Worm (Caenorhabditis elegans) whole organism, young adult: ENCODE data around the gene Y51H4A.941.

Experiments
- B0035.1 ChIP-seq: sonication (generic microtip); optimal IDR thresholded peaks from 2 replicates; lab custom pipeline; 2016; ENCODE audit warnings: missing genetic modification characterization, mild to moderate bottlenecking, missing compliant biosample characterization, missing genotype, missing genetic modification reagents
- B0336.3 ChIP-seq: fragments of 200-800 bp; sonication (Bioruptor generic); IDR thresholded peaks from 2 replicates; pipeline ENCODE4 v1.3.6; 2022; ENCODE audit warnings: missing genetic modification characterization, missing compliant biosample characterization
- D2030.7 ChIP-seq: fragments of 200-800 bp; sonication (Bioruptor generic); IDR thresholded peaks from 2 replicates; pipeline ENCODE4 v1.3.6; 2022; ENCODE audit warnings: missing genetic modification reagents, missing genetic modification characterization, missing compliant biosample characterization
- F23B12.7 ChIP-seq: sonication (generic microtip); optimal IDR thresholded peaks from 2 replicates; lab custom pipeline; 2017; ENCODE audit warnings: missing genetic modification characterization, mild to moderate bottlenecking, missing compliant biosample characterization, antibody characterized with exemption, moderate library complexity; ENCODE audit not compliant: insufficient read depth
- F33H1.4 ChIP-seq: fragments of 200-800 bp; sonication (Bioruptor generic); IDR thresholded peaks from 2 replicates; pipeline ENCODE4 v1.3.6; 2022; ENCODE audit warnings: missing genetic modification reagents, missing genetic modification characterization, missing compliant biosample characterization
- K11D2.4 ChIP-seq: fragments of 200-800 bp; sonication (Bioruptor generic); IDR thresholded peaks from 2 replicates; pipeline ENCODE4 v1.3.6; 2022; ENCODE audit warnings: missing genetic modification reagents, missing genetic modification characterization, missing compliant biosample characterization
- Y56A3A.18 ChIP-seq: fragments of 200-800 bp; sonication (Bioruptor generic); IDR thresholded peaks from 2 replicates; pipeline ENCODE4 v1.3.6; 2022; ENCODE audit warnings: missing genetic modification reagents, missing genetic modification characterization, missing compliant biosample characterization
- akir-1 ChIP-seq: fragments of 200-800 bp; sonication (Bioruptor generic); optimal IDR thresholded peaks from 2 replicates; lab custom pipeline; 2018; ENCODE audit warnings: mild to moderate bottlenecking, missing genetic modification characterization, moderate library complexity, missing compliant biosample characterization
- ama-1 ChIP-seq, 3 experiments: fragments of 150-350 bp in 1 of 3; sonication (generic microtip) in 2 of 3; optimal IDR thresholded peaks; 2 replicates each; lab custom pipeline; 2014 to 2018; ENCODE audit warnings: missing biosample characterization in 2 of 3, missing genetic modification characterization in 2 of 3, missing genetic modification reagents in 2 of 3
- attf-3 ChIP-seq: fragments of 200-800 bp; sonication (Bioruptor generic); conservative IDR thresholded peaks from 2 replicates; pipeline ENCODE4 v1.3.6; 2022; ENCODE audit warnings: missing genetic modification reagents, missing genetic modification characterization, missing compliant biosample characterization
- attf-5 ChIP-seq: fragments of 200-800 bp; sonication (Bioruptor generic); optimal IDR thresholded peaks from 2 replicates; lab custom pipeline; 2018; ENCODE audit warnings: mild to moderate bottlenecking, missing genetic modification characterization, missing compliant biosample characterization
- attf-6 ChIP-seq: fragments of 200-800 bp; sonication (Bioruptor generic); IDR thresholded peaks from 2 replicates; pipeline ENCODE4 v1.3.6; 2022; ENCODE audit warnings: missing genetic modification reagents, missing genetic modification characterization, missing compliant biosample characterization
- bed-1 ChIP-seq: fragments of 200-800 bp; sonication (Bioruptor generic); IDR thresholded peaks from 2 replicates; pipeline ENCODE4 v1.3.6; 2022; ENCODE audit warnings: missing genetic modification reagents, missing genetic modification characterization, missing compliant biosample characterization
- cebp-1 ChIP-seq, 2 experiments: fragments of 200-800 bp in 1 of 2; sonication (Bioruptor generic) in 1 of 2; sonication (generic microtip) in 1 of 2; IDR thresholded peaks in 1 of 2; optimal IDR thresholded peaks in 1 of 2; 2 replicates each; pipeline versions ENCODE4 v1.3.6 to Lab custom; 2017 to 2022; ENCODE audit warnings: missing compliant biosample characterization in 2 of 2, missing genetic modification characterization in 2 of 2, mild to moderate bottlenecking in 1 of 2, missing genetic modification reagents in 1 of 2, moderate library complexity in 1 of 2
- ceh-91 ChIP-seq: fragments of 200-800 bp; sonication (Bioruptor generic); IDR thresholded peaks from 2 replicates; pipeline ENCODE4 v1.3.6; 2022; ENCODE audit warnings: missing genetic modification reagents, missing genetic modification characterization, missing compliant biosample characterization
- die-1 ChIP-seq: sonication (generic microtip); optimal IDR thresholded peaks from 2 replicates; lab custom pipeline; 2016; ENCODE audit warnings: missing genotype, mild to moderate bottlenecking, missing genetic modification characterization, missing compliant biosample characterization
- fkh-3 ChIP-seq: sonication (generic microtip); optimal IDR thresholded peaks from 2 replicates; lab custom pipeline; 2016; ENCODE audit warnings: mild to moderate bottlenecking, missing genetic modification characterization, missing compliant biosample characterization
- hlh-12 ChIP-seq: sonication (generic microtip); optimal IDR thresholded peaks from 2 replicates; lab custom pipeline; 2016; ENCODE audit warnings: missing genetic modification characterization, missing compliant biosample characterization
- hlh-26 ChIP-seq: fragments of 200-800 bp; sonication (Bioruptor generic); conservative IDR thresholded peaks from 2 replicates; pipeline ENCODE4 v1.3.6; 2022; ENCODE audit warnings: missing genetic modification reagents, missing genetic modification characterization, missing compliant biosample characterization
- hmg-20 ChIP-seq: fragments of 200-800 bp; sonication (Bioruptor generic); IDR thresholded peaks from 2 replicates; pipeline ENCODE4 v1.3.6; 2022; ENCODE audit warnings: missing genetic modification reagents, missing genetic modification characterization, missing compliant biosample characterization
- lag-1 ChIP-seq: fragments of 200-800 bp; sonication (Bioruptor generic); IDR thresholded peaks from 2 replicates; pipeline ENCODE4 v1.3.6; 2022; ENCODE audit warnings: missing genetic modification reagents, missing genetic modification characterization, missing compliant biosample characterization
- let-607 ChIP-seq, 2 experiments: fragments of 200-800 bp in 1 of 2; sonication (Bioruptor generic) in 1 of 2; sonication (generic microtip) in 1 of 2; optimal IDR thresholded peaks; 2 replicates each; lab custom pipeline; 2016 to 2018; ENCODE audit warnings: mild to moderate bottlenecking in 2 of 2, missing compliant biosample characterization in 2 of 2, missing genetic modification characterization in 2 of 2, moderate library complexity in 2 of 2, missing genotype in 1 of 2
- lin-26 ChIP-seq: fragments of 200-800 bp; sonication (Bioruptor generic); IDR thresholded peaks from 2 replicates; pipeline ENCODE4 v1.3.6; 2022; ENCODE audit warnings: missing genetic modification reagents, missing genetic modification characterization, missing compliant biosample characterization
- lin-35 ChIP-seq, 3 experiments: fragments of 150-350 bp in 2 of 3; sonication (generic microtip) in 1 of 3; optimal IDR thresholded peaks; 2 replicates each; lab custom pipeline; 2014 to 2018; ENCODE audit warnings: missing biosample characterization in 3 of 3, missing genetic modification characterization in 3 of 3, missing genetic modification reagents in 3 of 3
- lir-1 ChIP-seq: fragments of 200-800 bp; sonication (Bioruptor generic); conservative IDR thresholded peaks from 2 replicates; pipeline ENCODE4 v1.3.6; 2022; ENCODE audit warnings: missing genetic modification reagents, missing genetic modification characterization, missing compliant biosample characterization
- madf-10 ChIP-seq: sonication (generic microtip); optimal IDR thresholded peaks from 2 replicates; lab custom pipeline; 2016; ENCODE audit warnings: mild to moderate bottlenecking, missing genetic modification characterization, missing compliant biosample characterization
- madf-3 ChIP-seq: fragments of 200-800 bp; sonication (Bioruptor generic); IDR thresholded peaks from 2 replicates; pipeline ENCODE4 v1.3.6; 2022; ENCODE audit warnings: missing genetic modification reagents, missing genetic modification characterization, missing compliant biosample characterization
- madf-8 ChIP-seq: fragments of 200-800 bp; sonication (Bioruptor generic); conservative IDR thresholded peaks from 2 replicates; pipeline ENCODE4 v1.3.6; 2022; ENCODE audit warnings: missing genetic modification reagents, missing genetic modification characterization, missing compliant biosample characterization
- mcd-1 ChIP-seq: fragments of 200-800 bp; sonication (Bioruptor generic); IDR thresholded peaks from 2 replicates; pipeline ENCODE4 v1.3.6; 2022; ENCODE audit warnings: missing genetic modification reagents, missing genetic modification characterization, missing compliant biosample characterization
- mxl-1 ChIP-seq: sonication (generic microtip); optimal IDR thresholded peaks from 2 replicates; lab custom pipeline; 2016; ENCODE audit warnings: missing genetic modification characterization, missing compliant biosample characterization
- nhr-120 ChIP-seq: fragments of 200-800 bp; sonication (Bioruptor generic); IDR thresholded peaks from 2 replicates; pipeline ENCODE4 v1.3.6; 2022; ENCODE audit warnings: missing genetic modification characterization, missing compliant biosample characterization
- pha-4 ChIP-seq: fragments of 150-350 bp; sonication (generic microtip); optimal IDR thresholded peaks from 2 replicates; lab custom pipeline; 2014; ENCODE audit warnings: missing biosample characterization, missing genetic modification reagents, missing genetic modification characterization
- sea-2 ChIP-seq: fragments of 200-800 bp; sonication (Bioruptor generic); IDR thresholded peaks from 2 replicates; pipeline ENCODE4 v1.3.6; 2022; ENCODE audit warnings: missing genetic modification characterization, missing compliant biosample characterization
- snpc-4 ChIP-seq, 5 experiments: fragments of 150-350 bp in 1 of 5; sonication (generic microtip) in 4 of 5; optimal IDR thresholded peaks; 2 replicates each; lab custom pipeline; 2014 to 2018; ENCODE audit warnings: missing genetic modification characterization in 5 of 5, missing biosample characterization in 3 of 5, antibody characterized with exemption in 2 of 5, mild to moderate bottlenecking in 2 of 5, missing compliant biosample characterization in 2 of 5, missing genotype in 2 of 5, moderate library complexity in 2 of 5, missing genetic modification reagents in 1 of 5
- unc-130 ChIP-seq: sonication (generic microtip); optimal IDR thresholded peaks from 2 replicates; lab custom pipeline; 2016; ENCODE audit warnings: missing genetic modification reagents, missing genetic modification characterization, missing compliant biosample characterization
- xnd-1 ChIP-seq: sonication (generic microtip); optimal IDR thresholded peaks from 2 replicates; lab custom pipeline; 2016; ENCODE audit warnings: missing genotype, missing genetic modification reagents, missing genetic modification characterization, missing compliant biosample characterization
- zfh-2 ChIP-seq: fragments of 200-800 bp; sonication (Bioruptor generic); conservative IDR thresholded peaks from 2 replicates; pipeline ENCODE4 v1.3.6; 2022; ENCODE audit warnings: missing genetic modification reagents, missing genetic modification characterization, missing compliant biosample characterization
- ztf-22 ChIP-seq: fragments of 200-800 bp; sonication (Bioruptor generic); optimal IDR thresholded peaks from 2 replicates; lab custom pipeline; 2018; ENCODE audit warnings: mild to moderate bottlenecking, missing genetic modification characterization, moderate library complexity, missing compliant biosample characterization
- ztf-26 ChIP-seq: sonication (generic microtip); optimal IDR thresholded peaks from 2 replicates; lab custom pipeline; 2017; ENCODE audit warnings: missing genetic modification characterization, missing compliant biosample characterization
- ztf-28 ChIP-seq: fragments of 200-800 bp; sonication (Bioruptor generic); IDR thresholded peaks from 2 replicates; pipeline ENCODE4 v1.3.6; 2022; ENCODE audit warnings: missing genetic modification reagents, missing genetic modification characterization, missing compliant biosample characterization
- ztf-6 ChIP-seq: fragments of 200-800 bp; sonication (Bioruptor generic); IDR thresholded peaks from 2 replicates; pipeline ENCODE4 v1.3.6; 2022; ENCODE audit warnings: missing genetic modification reagents, missing genetic modification characterization, missing compliant biosample characterization

The Y51H4A.941 gene

ce11 chrIV:16706950-16707349, 12.5 kb upstream of the Y51H4A.941 start:
- peak; percentile 54; the same call in 1 of the 2 replicates for TF ChIP-seq attf-6 (GFP tag; lab: Robert Waterston, UW)
- TF ChIP-seq K11D2.4 (GFP tag; lab: Robert Waterston, UW) = no peak
- no peak for TF ChIP-seq snpc-4 (GFP tag; optimal IDR thresholded peaks at IDR 0.05; lab: Kevin White, UChicago)
- TF ChIP-seq snpc-4 (tag; optimal IDR thresholded peaks at IDR 0.05; lab: Kevin White, UChicago) = peak in 3 of 4 experiments; percentile 26 to 58 (median 33)

- TF ChIP-seq ama-1 (optimal IDR thresholded peaks at IDR 0.05; lab: Kevin White, UChicago) = no peak
- TF ChIP-seq ama-1 (GFP tag; optimal IDR thresholded peaks at IDR 0.05; lab: Kevin White, UChicago) = no peak
- peak; percentile 66 for TF ChIP-seq attf-6 (GFP tag; lab: Robert Waterston, UW)
- no peak for TF ChIP-seq F33H1.4 (GFP tag; lab: Robert Waterston, UW)
- TF ChIP-seq hmg-20 (GFP tag; lab: Robert Waterston, UW) = no peak
- no peak for TF ChIP-seq unc-130 (GFP tag; lab: Kevin White, UChicago)
- no peak for TF ChIP-seq snpc-4 (GFP tag; optimal IDR thresholded peaks at IDR 0.05; lab: Kevin White, UChicago)
- TF ChIP-seq snpc-4 (tag; optimal IDR thresholded peaks at IDR 0.05; lab: Kevin White, UChicago) = peak in 2 of 4 experiments; percentile 49 to 58
- TF ChIP-seq, all 124 proteins: peak for 2
Observed at ce11 chrIV:16696422-16696821, 2.0 kb upstream of the Y51H4A.941 start.

- TF ChIP-seq Y56A3A.18 (GFP tag; lab: Robert Waterston, UW) = no peak
- TF ChIP-seq K11D2.4 (GFP tag; lab: Robert Waterston, UW) = no peak
- no peak for TF ChIP-seq cebp-1 (GFP tag; IDR thresholded peaks at IDR 0.05; lab: Robert Waterston, UW)
- no peak for TF ChIP-seq cebp-1 (tag; optimal IDR thresholded peaks at IDR 0.05; lab: Kevin White, UChicago)
- 0 out of 2 replicates have a peak, but pooled peaks have one; percentile 54 for TF ChIP-seq ztf-28 (GFP tag; lab: Robert Waterston, UW)
- no peak for TF ChIP-seq sea-2 (GFP tag; lab: Robert Waterston, UW)
- TF ChIP-seq lir-1 = no peak
- no peak for TF ChIP-seq mcd-1 (GFP tag; lab: Robert Waterston, UW)
- TF ChIP-seq hlh-26 (GFP tag; lab: Robert Waterston, UW) = no peak
- TF ChIP-seq madf-3 = no peak
- TF ChIP-seq lin-26 = peak; percentile 79; the same call in 1 of the 2 replicates
- no peak for TF ChIP-seq lag-1 (GFP tag; lab: Robert Waterston, UW)
- TF ChIP-seq mxl-1 (tag; lab: Kevin White, UChicago) = peak; percentile 12
- no peak for TF ChIP-seq madf-8
- TF ChIP-seq akir-1 (GFP tag; lab: Kevin White, UChicago) = no peak
- TF ChIP-seq ama-1 (optimal IDR thresholded peaks at IDR 0.05; lab: Kevin White, UChicago) = no peak
- TF ChIP-seq ama-1 (GFP tag; optimal IDR thresholded peaks at IDR 0.05; lab: Kevin White, UChicago) = peak in 1 of 2 experiments; percentile 70
- TF ChIP-seq nhr-120 (GFP tag; lab: Robert Waterston, UW) = no peak
- TF ChIP-seq ztf-6 (GFP tag; lab: Robert Waterston, UW) = no peak
- peak; percentile 66 for TF ChIP-seq F23B12.7 (tag; lab: Kevin White, UChicago)
- no peak for TF ChIP-seq xnd-1
- no peak for TF ChIP-seq hlh-12 (tag; lab: Kevin White, UChicago)
- peak; percentile 46; the same call in 1 of the 2 replicates for TF ChIP-seq D2030.7 (GFP tag; lab: Robert Waterston, UW)
- TF ChIP-seq B0336.3 (GFP tag; lab: Robert Waterston, UW) = no peak
- TF ChIP-seq ztf-22 (GFP tag; lab: Kevin White, UChicago) = no peak
- TF ChIP-seq madf-10 (tag; lab: Kevin White, UChicago) = peak; percentile 31
- TF ChIP-seq fkh-3 (tag; lab: Kevin White, UChicago) = no peak
- TF ChIP-seq let-607 (tag; optimal IDR thresholded peaks at IDR 0.05; lab: Kevin White, UChicago) = no peak
- TF ChIP-seq die-1 = peak; percentile 76
- no peak for TF ChIP-seq B0035.1 (tag; lab: Kevin White, UChicago)
- peak; percentile 88 for TF ChIP-seq snpc-4 (GFP tag; optimal IDR thresholded peaks at IDR 0.05; lab: Kevin White, UChicago)
- TF ChIP-seq snpc-4 (tag; optimal IDR thresholded peaks at IDR 0.05; lab: Kevin White, UChicago) = peak in 3 of 4 experiments; percentile 94 to 97 (median 96)
- no peak for TF ChIP-seq zfh-2 (GFP tag; lab: Robert Waterston, UW)
- TF ChIP-seq hmg-20 (GFP tag; lab: Robert Waterston, UW) = no peak
- no peak for TF ChIP-seq attf-5 (GFP tag; lab: Kevin White, UChicago)
- TF ChIP-seq bed-1 (GFP tag; lab: Robert Waterston, UW) = no peak
- no peak for TF ChIP-seq ceh-91 (GFP tag; lab: Robert Waterston, UW)
- no peak for TF ChIP-seq ztf-26
- TF ChIP-seq attf-3 = no peak
- no peak for TF ChIP-seq lin-35 (GFP tag; optimal IDR thresholded peaks at IDR 0.05; lab: Kevin White, UChicago)
- TF ChIP-seq pha-4 (tag; lab: Kevin White, UChicago) = no peak
Observed at ce11 chrIV:16684224-16684623, 10.2 kb downstream of the Y51H4A.941 start.
